Worm (Caenorhabditis elegans): Measurements from ENCODE around the gene sre-28.

sre-28 gene

ce11 chrV:9926240-9926639, 18.0 kb upstream of the sre-28 start, which contains the start of gene C50H2.13:
Gene C50H2.13, plus strand, starts transcription at chrV:9926540.
- TF ChIP-seq tbx-2 (tag; optimal IDR thresholded peaks at IDR 0.05) (no peak), ceh-18 (tag; optimal IDR thresholded peaks at IDR 0.05) (no peak), eyg-1 (tag; optimal IDR thresholded peaks at IDR 0.05) (no peak), madf-2 (tag; optimal IDR thresholded peaks at IDR 0.05) (no peak), nhr-11 (tag; optimal IDR thresholded peaks at IDR 0.05) (no peak), ceh-34 (tag; optimal IDR thresholded peaks at IDR 0.05) (no peak), ceh-30 (tag; optimal IDR thresholded peaks at IDR 0.05) (no peak), fkh-10 (GFP tag; optimal IDR thresholded peaks at IDR 0.05) (no peak), lin-11 (tag; optimal IDR thresholded peaks at IDR 0.05) (no peak), ztf-16 (tag; optimal IDR thresholded peaks at IDR 0.05) (no peak), hlh-8 (tag; optimal IDR thresholded peaks at IDR 0.05) (no peak), sox-4 (tag; optimal IDR thresholded peaks at IDR 0.05) (no peak), pros-1 (tag; optimal IDR thresholded peaks at IDR 0.05) (no peak), ceh-24 (tag; optimal IDR thresholded peaks at IDR 0.05) (no peak), hlh-15 (tag; optimal IDR thresholded peaks at IDR 0.05) (no peak), ceh-45 (GFP tag; IDR thresholded peaks at IDR 0.05) (no peak), sdc-2 (tag; optimal IDR thresholded peaks at IDR 0.05) (no peak), ceh-31 (tag; optimal IDR thresholded peaks at IDR 0.05) (no peak), ama-1 (optimal IDR thresholded peaks at IDR 0.05) (no peak), ceh-48 (tag; optimal IDR thresholded peaks at IDR 0.05) (no peak)

ce11 chrV:9927381-9927780, 16.8 kb upstream of the sre-28 start:
- TF ChIP-seq sox-2 (GFP tag; IDR thresholded peaks at IDR 0.05), result no peak
- no peak for TF ChIP-seq nfya-1 (tag; optimal IDR thresholded peaks at IDR 0.05)

- no peak for TF ChIP-seq ceh-14 (tag; optimal IDR thresholded peaks at IDR 0.05)
- peak; percentile 19 for TF ChIP-seq hlh-30 (tag; optimal IDR thresholded peaks at IDR 0.05; ENCODE audit: insufficient read depth)
These were observed 16.2 kb upstream of the sre-28 start for ce11 chrV:9927954-9928353.

- no peak for TF ChIP-seq elt-4 (tag; optimal IDR thresholded peaks at IDR 0.05)
- TF ChIP-seq ceh-22 (tag; optimal IDR thresholded peaks at IDR 0.05), result no peak
- TF ChIP-seq unc-42 (tag; optimal IDR thresholded peaks at IDR 0.05), result no peak
- no peak for TF ChIP-seq ceh-45 (GFP tag; IDR thresholded peaks at IDR 0.05)
- TF ChIP-seq tbx-2 (tag; optimal IDR thresholded peaks at IDR 0.05), result peak; percentile 38
- no peak for TF ChIP-seq sox-4 (tag; optimal IDR thresholded peaks at IDR 0.05)
- no peak for TF ChIP-seq fkh-10 (GFP tag; optimal IDR thresholded peaks at IDR 0.05)
- TF ChIP-seq zip-5 (tag; optimal IDR thresholded peaks at IDR 0.05), result no peak
- no peak for TF ChIP-seq hlh-8 (tag; optimal IDR thresholded peaks at IDR 0.05)
- no peak for TF ChIP-seq ceh-48 (tag; optimal IDR thresholded peaks at IDR 0.05)
- no peak for TF ChIP-seq unc-55 (GFP tag; optimal IDR thresholded peaks at IDR 0.05)
- no peak for TF ChIP-seq nhr-11 (tag; optimal IDR thresholded peaks at IDR 0.05)
- TF ChIP-seq C38D4.7 (GFP tag; optimal IDR thresholded peaks at IDR 0.05), result no peak
- TF ChIP-seq ceh-18 (tag; optimal IDR thresholded peaks at IDR 0.05), result no peak
- TF ChIP-seq unc-3 (GFP tag; conservative IDR thresholded peaks at IDR 0.05), result no peak
- TF ChIP-seq unc-3 (tag; optimal IDR thresholded peaks at IDR 0.05), result no peak
- no peak for TF ChIP-seq pha-4 (tag; optimal IDR thresholded peaks at IDR 0.05)
- TF ChIP-seq sdc-2 (tag; optimal IDR thresholded peaks at IDR 0.05), result no peak
- TF ChIP-seq odd-2 (tag; optimal IDR thresholded peaks at IDR 0.05), result no peak
- TF ChIP-seq elt-2 (tag; optimal IDR thresholded peaks at IDR 0.05), result peak; percentile 20
- no peak for TF ChIP-seq npax-4 (tag; optimal IDR thresholded peaks at IDR 0.05)
- TF ChIP-seq syd-9 (tag; optimal IDR thresholded peaks at IDR 0.05), result no peak
- no peak for TF ChIP-seq hlh-30 (tag; optimal IDR thresholded peaks at IDR 0.05; ENCODE audit: insufficient read depth)
- no peak for TF ChIP-seq dve-1 (tag; optimal IDR thresholded peaks at IDR 0.05)
- no peak for TF ChIP-seq mec-3 (tag; optimal IDR thresholded peaks at IDR 0.05; ENCODE audit: borderline replicate concordance)
- no peak for TF ChIP-seq rnt-1 (tag; optimal IDR thresholded peaks at IDR 0.05)
- peak; percentile 4 for TF ChIP-seq ceh-31 (tag; optimal IDR thresholded peaks at IDR 0.05)
- TF ChIP-seq pha-2 (tag; optimal IDR thresholded peaks at IDR 0.05), result no peak
- no peak for TF ChIP-seq ceh-30 (tag; optimal IDR thresholded peaks at IDR 0.05)
- no peak for TF ChIP-seq ceh-19 (GFP tag; optimal IDR thresholded peaks at IDR 0.05)
- no peak for TF ChIP-seq pros-1 (tag; optimal IDR thresholded peaks at IDR 0.05)
- TF ChIP-seq ref-2 (tag; optimal IDR thresholded peaks at IDR 0.05), result no peak
- TF ChIP-seq pqm-1 (tag; optimal IDR thresholded peaks at IDR 0.05), result no peak
- TF ChIP-seq K09A11.1 (tag; optimal IDR thresholded peaks at IDR 0.05; ENCODE audit: insufficient read depth), result peak; percentile 49
- no peak for TF ChIP-seq lin-11 (tag; optimal IDR thresholded peaks at IDR 0.05)
- TF ChIP-seq ceh-34 (tag; optimal IDR thresholded peaks at IDR 0.05), result peak; percentile 65
- TF ChIP-seq nfya-1 (tag; optimal IDR thresholded peaks at IDR 0.05), result peak; percentile 43
These were observed 13.6 kb upstream of the sre-28 start, which contains the start of the genes rmh-2 and suds-3 for ce11 chrV:9930612-9931065. Gene rmh-2, minus strand, starts transcription at chrV:9930775. Gene suds-3, plus strand, starts transcription at chrV:9931015.
